Worm (Caenorhabditis elegans) whole organism, L4 larva: ENCODE measurements around the gene wdfy-2.

Source experiments
- ZK546.5 ChIP-seq, 2 experiments: sonication (generic microtip); optimal IDR thresholded peaks; 2 replicates each; lab custom pipeline; 2017; ENCODE audit warnings: missing biosample characterization in 2 of 2, missing genetic modification characterization in 2 of 2
- aha-1 ChIP-seq: fragments of 150-350 bp; peaks from one replicate; lab custom pipeline; 2014; ENCODE audit warnings: missing biosample characterization, missing genetic modification characterization
- ces-1 ChIP-seq: fragments of 150-350 bp; sonication (generic microtip); optimal IDR thresholded peaks from 4 replicates; lab custom pipeline; 2014; ENCODE audit warnings: missing biosample characterization, missing genetic modification reagents, missing genetic modification characterization
- gei-8 ChIP-seq: fragments of 200-800 bp; sonication (Bioruptor generic); optimal IDR thresholded peaks from 2 replicates; lab custom pipeline; 2018; ENCODE audit warnings: mild to moderate bottlenecking, missing genetic modification characterization, missing compliant biosample characterization
- hlh-11 ChIP-seq: fragments of 200-800 bp; sonication (Bioruptor generic); optimal IDR thresholded peaks from 2 replicates; lab custom pipeline; 2018; ENCODE audit warnings: mild to moderate bottlenecking, missing genetic modification characterization, missing compliant biosample characterization
- jun-1 ChIP-seq: fragments of 150-350 bp; optimal IDR thresholded peaks from 2 replicates; lab custom pipeline; 2014; ENCODE audit warnings: missing biosample characterization, missing genetic modification reagents, missing genetic modification characterization
- lin-39 ChIP-seq: fragments of 150-350 bp; optimal IDR thresholded peaks from 2 replicates; lab custom pipeline; 2014; ENCODE audit warnings: missing biosample characterization, missing genetic modification reagents, missing genetic modification characterization
- nhr-11 ChIP-seq: fragments of 150-350 bp; optimal IDR thresholded peaks from 2 replicates; lab custom pipeline; 2014; ENCODE audit warnings: missing biosample characterization, missing genetic modification characterization
- nhr-25 ChIP-seq: sonication (generic microtip); optimal IDR thresholded peaks from 2 replicates; lab custom pipeline; 2017; ENCODE audit warnings: missing genetic modification characterization, mild to moderate bottlenecking, missing compliant biosample characterization, antibody characterized with exemption, moderate library complexity, borderline replicate concordance; ENCODE audit not compliant: insufficient read depth
- nhr-28 ChIP-seq: fragments of 150-350 bp; optimal IDR thresholded peaks from 2 replicates; lab custom pipeline; 2014; ENCODE audit warnings: missing biosample characterization, missing genetic modification characterization

- TF ChIP-seq ZK546.5 (tag; optimal IDR thresholded peaks at IDR 0.05; lab: Kevin White, UChicago) (no peak), hlh-11 (tag; lab: Kevin White, UChicago) (no peak), jun-1 (tag; lab: Kevin White, UChicago) (no peak), nhr-25 (no peak), nhr-28 (tag; lab: Kevin White, UChicago) (no peak), ces-1 (GFP tag; lab: Kevin White, UChicago) (peak; percentile 40), aha-1 (tag; lab: Kevin White, UChicago) (no peak), gei-8 (GFP tag; lab: Kevin White, UChicago) (no peak), lin-39 (tag; lab: Kevin White, UChicago) (no peak), nhr-11 (tag; lab: Kevin White, UChicago) (no peak)
These were observed 8.0 kb upstream of the wdfy-2 start for ce11 chrII:9311702-9312101.
